Worm (Caenorhabditis elegans): ENCODE measurements around the gene plc-4.

Gene plc-4

DNA sequence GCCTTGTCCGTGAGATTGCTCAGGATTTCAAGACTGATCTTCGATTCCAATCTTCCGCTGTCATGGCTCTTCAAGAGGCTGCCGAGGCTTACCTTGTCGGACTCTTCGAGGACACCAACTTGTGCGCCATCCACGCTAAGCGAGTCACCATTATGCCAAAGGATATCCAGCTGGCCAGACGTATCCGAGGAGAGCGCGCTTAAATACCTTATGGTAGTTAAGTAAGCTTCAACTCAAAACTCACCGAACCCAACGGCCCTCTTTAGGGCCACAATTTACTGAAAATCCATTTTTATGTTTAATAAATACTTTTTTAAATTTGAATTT, 24.0 kb downstream of the plc-4 start (continued):
- TF ChIP-seq snpc-4 (GFP tag; optimal IDR thresholded peaks at IDR 0.05) (no peak), snpc-4 (tag; optimal IDR thresholded peaks at IDR 0.05) (peak in 1 of 4 experiments; percentile 75), F39B2.1 (GFP tag; IDR thresholded peaks at IDR 0.05) (peak; percentile 13; the same call in 1 of the 2 replicates), F52B5.7 (tag; optimal IDR thresholded peaks at IDR 0.05) (no peak), ztf-26 (tag; optimal IDR thresholded peaks at IDR 0.05) (no peak), nfya-1 (tag; optimal IDR thresholded peaks at IDR 0.05; ENCODE audit: borderline replicate concordance, insufficient read depth) (no peak)

DNA sequence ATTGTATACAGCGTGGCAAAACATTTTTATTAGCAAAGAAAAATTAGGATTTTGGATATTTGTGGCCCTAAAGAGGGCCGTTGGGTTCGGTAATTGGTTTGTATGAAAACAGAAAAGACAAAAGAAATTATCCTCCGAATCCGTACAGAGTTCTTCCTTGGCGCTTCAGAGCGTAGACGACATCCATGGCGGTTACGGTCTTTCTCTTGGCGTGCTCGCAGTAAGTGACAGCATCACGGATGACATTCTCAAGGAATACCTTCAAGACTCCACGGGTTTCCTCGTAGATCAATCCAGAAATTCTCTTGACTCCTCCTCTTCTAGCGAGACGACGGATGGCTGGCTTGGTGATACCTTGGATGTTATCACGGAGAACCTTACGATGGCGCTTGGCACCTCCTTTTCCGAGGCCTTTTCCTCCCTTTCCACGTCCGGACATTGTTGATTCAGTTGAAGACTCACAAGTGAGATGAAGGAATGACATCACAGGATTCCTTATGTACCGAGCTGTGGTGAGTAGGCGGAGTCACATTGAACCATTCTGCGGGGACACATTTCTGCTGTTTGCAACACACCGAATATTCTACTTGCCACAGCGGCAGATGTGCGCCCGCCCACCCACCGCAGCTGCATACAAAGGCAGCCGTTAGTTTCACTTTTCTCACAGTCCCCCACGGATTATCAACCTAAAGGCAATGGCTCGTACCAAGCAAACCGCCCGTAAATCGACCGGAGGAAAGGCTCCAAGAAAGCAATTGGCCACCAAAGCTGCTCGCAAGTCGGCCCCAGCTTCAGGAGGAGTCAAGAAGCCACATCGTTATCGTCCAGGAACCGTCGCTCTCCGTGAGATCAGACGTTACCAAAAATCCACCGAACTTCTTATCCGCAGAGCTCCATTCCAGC, 24.7 kb downstream of the plc-4 start, which contains the start of the genes his-60 and his-59:
TSS of gene his-60 (minus strand) at position 439 of the 903 bp plus-strand sequence.
TSS of gene his-59 (plus strand) at position 696 of the 903 bp plus-strand sequence.
- TF ChIP-seq fkh-3 (tag; optimal IDR thresholded peaks at IDR 0.05) (no peak), ceh-27 (GFP tag; optimal IDR thresholded peaks at IDR 0.05) (peak; percentile 13), lin-35 (GFP tag; optimal IDR thresholded peaks at IDR 0.05) (no peak), hmg-1.2 (GFP tag; IDR thresholded peaks at IDR 0.05) (peak; percentile 41; the same call in 1 of the 2 replicates), snpc-1.3 (tag; optimal IDR thresholded peaks at IDR 0.05; ENCODE audit: insufficient read depth) (peak; percentile 79), F10E7.11 (tag; optimal IDR thresholded peaks at IDR 0.05) (no peak), ztf-6 (GFP tag; IDR thresholded peaks at IDR 0.05) (no peak), K12H6.12 (tag; optimal IDR thresholded peaks at IDR 0.05) (no peak), rpc-1 (optimal IDR thresholded peaks at IDR 0.05) (no peak), rpc-1 (tag; optimal IDR thresholded peaks at IDR 0.05) (no peak), ama-1 (optimal IDR thresholded peaks at IDR 0.05) (no peak), ama-1 (GFP tag; optimal IDR thresholded peaks at IDR 0.05) (peak in 1 of 2 experiments; percentile 83), nfyb-1 (GFP tag; IDR thresholded peaks at IDR 0.05) (no peak), bed-1 (GFP tag; IDR thresholded peaks at IDR 0.05) (no peak), cebp-1 (GFP tag; IDR thresholded peaks at IDR 0.05) (no peak), cebp-1 (tag; optimal IDR thresholded peaks at IDR 0.05) (peak; percentile 55), dox-1 (GFP tag; IDR thresholded peaks at IDR 0.05) (peak; percentile 93), T26A5.8 (tag; optimal IDR thresholded peaks at IDR 0.05) (no peak), tbp1 (GFP tag; optimal IDR thresholded peaks at IDR 0.05) (peak; percentile 67), ets-4 (GFP tag; optimal IDR thresholded peaks at IDR 0.05) (no peak), ekl-4 (GFP tag; IDR thresholded peaks at IDR 0.05) (peak; percentile 64; the same call in 1 of the 2 replicates), F57A8.1 (GFP tag; optimal IDR thresholded peaks at IDR 0.05) (peak; percentile 41), mes-4 (tag; optimal IDR thresholded peaks at IDR 0.05) (peak; percentile 48), lsl-1 (GFP tag; optimal IDR thresholded peaks at IDR 0.05) (peak; percentile 59), let-607 (tag; optimal IDR thresholded peaks at IDR 0.05) (no peak), Y79H2A.3 (GFP tag; conservative IDR thresholded peaks at IDR 0.05) (peak; percentile 93), mcd-1 (GFP tag; IDR thresholded peaks at IDR 0.05) (peak; percentile 40; the same call in 1 of the 2 replicates), lir-1 (GFP tag; conservative IDR thresholded peaks at IDR 0.05) (no peak; the same call in 1 of the 2 replicates), rcor-1 (GFP tag; IDR thresholded peaks at IDR 0.05) (no peak; the same call in 1 of the 2 replicates), Y95B8A.8 (GFP tag; IDR thresholded peaks at IDR 0.05) (peak; percentile 82), ceh-91 (GFP tag; IDR thresholded peaks at IDR 0.05) (no peak; the same call in 1 of the 2 replicates), nfya-1 (tag; optimal IDR thresholded peaks at IDR 0.05; ENCODE audit: borderline replicate concordance, insufficient read depth) (no peak), sdz-38 (tag; optimal IDR thresholded peaks at IDR 0.05) (no peak), snpc-1.1 (tag; optimal IDR thresholded peaks at IDR 0.05; ENCODE audit: insufficient read depth) (no peak), F22D6.2 (tag; optimal IDR thresholded peaks at IDR 0.05) (no peak), ccch-3 (GFP tag; optimal IDR thresholded peaks at IDR 0.05) (no peak), nfya-2 (GFP tag; IDR thresholded peaks at IDR 0.05) (no peak), hlh-26 (GFP tag; conservative IDR thresholded peaks at IDR 0.05) (no peak), Y53G8AR.9 (GFP tag; conservative IDR thresholded peaks at IDR 0.05) (peak; percentile 85), snpc-3.4 (tag; optimal IDR thresholded peaks at IDR 0.05) (peak; percentile 51), F52B5.7 (tag; optimal IDR thresholded peaks at IDR 0.05) (peak; percentile 12)

Data from whole organism, young adult.